Worm (Caenorhabditis elegans): Measurements from ENCODE around the gene rabr-3.

DNA sequence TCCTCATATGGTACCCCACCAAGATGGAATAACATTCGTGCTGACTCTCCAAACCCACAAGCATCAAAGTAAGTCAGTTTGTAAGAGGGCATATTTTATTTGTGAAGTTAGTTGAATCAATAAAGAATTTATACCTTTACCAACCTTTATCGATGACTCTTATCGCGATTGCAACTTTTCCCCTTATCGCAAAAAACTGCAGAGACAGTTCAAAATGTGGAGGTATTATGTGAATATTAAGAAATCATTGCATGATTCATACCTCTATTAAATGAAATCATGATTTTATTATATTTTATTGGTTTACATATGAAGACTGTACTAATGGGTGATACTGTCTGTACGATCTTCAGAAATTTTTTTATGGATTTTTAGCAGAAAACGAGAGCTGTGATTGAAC, 36.7 kb downstream of the rabr-3 start, which contains the start of gene gst-22:
- TF ChIP-seq unc-62 (GFP tag; optimal IDR thresholded peaks at IDR 0.05) (no peak), nfya-1 (tag; optimal IDR thresholded peaks at IDR 0.05; ENCODE audit: insufficient read depth) (no peak), snpc-4 (tag; optimal IDR thresholded peaks at IDR 0.05) (no peak), ama-1 (optimal IDR thresholded peaks at IDR 0.05) (no peak), pha-4 (tag; optimal IDR thresholded peaks at IDR 0.05) (no peak), pqm-1 (tag; optimal IDR thresholded peaks at IDR 0.05) (peak; percentile 97), hmg-11 (tag; optimal IDR thresholded peaks at IDR 0.05) (no peak), egl-27 (tag; optimal IDR thresholded peaks at IDR 0.05) (no peak), mdl-1 (tag; optimal IDR thresholded peaks at IDR 0.05) (no peak), nhr-25 (tag; optimal IDR thresholded peaks at IDR 0.05) (no peak), nhr-77 (tag; optimal IDR thresholded peaks at IDR 0.05) (no peak)

All from whole organism, L3 larva.